Worm (Caenorhabditis elegans): ENCODE results near the gene H01M10.1.

- TF ChIP-seq eyg-1 (tag; optimal IDR thresholded peaks at IDR 0.05) (no peak), C08G9.2 (tag; optimal IDR thresholded peaks at IDR 0.05) (no peak), pag-3 (tag; optimal IDR thresholded peaks at IDR 0.05; ENCODE audit: borderline replicate concordance) (no peak), K02D7.2 (tag; optimal IDR thresholded peaks at IDR 0.05) (no peak), hlh-15 (tag; optimal IDR thresholded peaks at IDR 0.05) (no peak), K09A11.1 (tag; optimal IDR thresholded peaks at IDR 0.05; ENCODE audit: insufficient read depth) (no peak), pat-9 (tag; optimal IDR thresholded peaks at IDR 0.05) (no peak), hlh-30 (tag; optimal IDR thresholded peaks at IDR 0.05; ENCODE audit: insufficient read depth) (no peak), nhr-11 (tag; optimal IDR thresholded peaks at IDR 0.05) (no peak), ets-4 (tag; optimal IDR thresholded peaks at IDR 0.05) (no peak)
Observed at ce11 chrX:2590023-2590422, 9.6 kb upstream of the H01M10.1 start.

Data from whole organism, late embryonic.